Fruit fly (Drosophila melanogaster): ENCODE measurements around the gene CG6834.
A peak's percentile ranks its signal among the peaks of the same experiment; 100 is the strongest.

Gene CG6834

dm6 chr3R:11661187-11661586 is 26.7 kb downstream of the CG6834 start (continued):
- no peak for TF ChIP-seq NfI (GFP tag; optimal IDR thresholded peaks at IDR 0.05)
- TF ChIP-seq Pdp1 (GFP tag; optimal IDR thresholded peaks at IDR 0.05) = peak in 1 of 2 experiments; percentile 80
- TF ChIP-seq CG14441 (GFP tag; IDR thresholded peaks at IDR 0.05) = no peak
- no peak for TF ChIP-seq Fer3 (tag; optimal IDR thresholded peaks at IDR 0.05)
- no peak for TF ChIP-seq CG8359 (GFP tag; optimal IDR thresholded peaks at IDR 0.05; ENCODE audit: borderline replicate concordance)
- TF ChIP-seq Vsx1 (GFP tag; optimal IDR thresholded peaks at IDR 0.05) = no peak
- TF ChIP-seq CG10959 (GFP tag; IDR thresholded peaks at IDR 0.05) = no peak
- TF ChIP-seq Six4 (GFP tag; optimal IDR thresholded peaks at IDR 0.05) = no peak
- no peak for TF ChIP-seq dm (GFP tag; optimal IDR thresholded peaks at IDR 0.05)
- TF ChIP-seq CG10274 (GFP tag; optimal IDR thresholded peaks at IDR 0.05) = no peak
- no peak for TF ChIP-seq CG10565 (GFP tag; optimal IDR thresholded peaks at IDR 0.05)
- no peak for TF ChIP-seq Sry-δ (GFP tag; optimal IDR thresholded peaks at IDR 0.05)
- no peak for TF ChIP-seq CG4820 (GFP tag; optimal IDR thresholded peaks at IDR 0.05)
- 0 out of 3 replicates have a peak, but pooled peaks have one; percentile 10 for TF ChIP-seq CG2199 (GFP tag; IDR thresholded peaks at IDR 0.05)
- no peak for TF ChIP-seq stc (GFP tag; IDR thresholded peaks at IDR 0.05)

dm6 chr3R:11657786-11658193 is 30.1 kb downstream of the CG6834 start:
- no peak for TF ChIP-seq tio (GFP tag; optimal IDR thresholded peaks at IDR 0.05)
- peak; percentile 47 for TF ChIP-seq CG12391 (tag; optimal IDR thresholded peaks at IDR 0.05)
- TF ChIP-seq pros (GFP tag; optimal IDR thresholded peaks at IDR 0.05) = peak; percentile 9
- no peak for TF ChIP-seq CG42726 (GFP tag; IDR thresholded peaks at IDR 0.05; ENCODE audit: partially characterized antibody)
- no peak for TF ChIP-seq schlank (tag; optimal IDR thresholded peaks at IDR 0.05)
- TF ChIP-seq odd (GFP tag; optimal IDR thresholded peaks at IDR 0.05) = no peak
- no peak; the same call in 1 of the 2 replicates for TF ChIP-seq CG10366 (GFP tag; IDR thresholded peaks at IDR 0.05)
- no peak for TF ChIP-seq aop (GFP tag; IDR thresholded peaks at IDR 0.05)
- peak; percentile 16; the same call in 1 of the 2 replicates for TF ChIP-seq sob (GFP tag; IDR thresholded peaks at IDR 0.05)
- peak; percentile 32 for TF ChIP-seq Fer3 (tag; optimal IDR thresholded peaks at IDR 0.05)
- peak; percentile 10 for TF ChIP-seq cwo (GFP tag; optimal IDR thresholded peaks at IDR 0.05)
- TF ChIP-seq Nf-YC (tag; optimal IDR thresholded peaks at IDR 0.05) = peak; percentile 26
- TF ChIP-seq Hand (GFP tag; optimal IDR thresholded peaks at IDR 0.05) = no peak
- TF ChIP-seq CG17829 (tag; optimal IDR thresholded peaks at IDR 0.05) = peak; percentile 27
- TF ChIP-seq crol (GFP tag; IDR thresholded peaks at IDR 0.05) = no peak
- TF ChIP-seq CG32767 (GFP tag; IDR thresholded peaks at IDR 0.05) = no peak
- TF ChIP-seq Trl (optimal IDR thresholded peaks at IDR 0.05) = no peak
- peak; percentile 31 for TF ChIP-seq Trl (GFP tag; optimal IDR thresholded peaks at IDR 0.05)
- TF ChIP-seq CG10321 (GFP tag; IDR thresholded peaks at IDR 0.05) = no peak
- TF ChIP-seq Usf (GFP tag; optimal IDR thresholded peaks at IDR 0.05) = no peak
- TF ChIP-seq unpg (GFP tag; optimal IDR thresholded peaks at IDR 0.05) = peak; percentile 48
- no peak for TF ChIP-seq CG8765 (GFP tag; IDR thresholded peaks at IDR 0.05)
- no peak for TF ChIP-seq Max (GFP tag; optimal IDR thresholded peaks at IDR 0.05)
- TF ChIP-seq ewg (GFP tag; optimal IDR thresholded peaks at IDR 0.05) = no peak
- TF ChIP-seq sima (GFP tag; optimal IDR thresholded peaks at IDR 0.05) = no peak
- TF ChIP-seq Hr51 (GFP tag; optimal IDR thresholded peaks at IDR 0.05) = no peak
- peak; percentile 9 for TF ChIP-seq Bteb2 (GFP tag; optimal IDR thresholded peaks at IDR 0.05)
- TF ChIP-seq slbo (GFP tag; IDR thresholded peaks at IDR 0.05) = peak; percentile 73
- TF ChIP-seq CG15601 (tag; optimal IDR thresholded peaks at IDR 0.05) = peak; percentile 2
- TF ChIP-seq CG18599 (GFP tag; optimal IDR thresholded peaks at IDR 0.05) = peak; percentile 44
- peak; percentile 0 for TF ChIP-seq ind (GFP tag; optimal IDR thresholded peaks at IDR 0.05)
- peak; percentile 33 for TF ChIP-seq CG13424 (tag; optimal IDR thresholded peaks at IDR 0.05)
- TF ChIP-seq cad (GFP tag; optimal IDR thresholded peaks at IDR 0.05) = no peak
- no peak for TF ChIP-seq Rx (GFP tag; IDR thresholded peaks at IDR 0.05)
- TF ChIP-seq CG1832 (GFP tag; optimal IDR thresholded peaks at IDR 0.05) = no peak
- TF ChIP-seq Xrp1 (GFP tag; IDR thresholded peaks at IDR 0.05) = peak; percentile 64; the same call in 1 of the 2 replicates
- TF ChIP-seq CG10543 (GFP tag; optimal IDR thresholded peaks at IDR 0.05) = peak; percentile 9
